Fruit fly (Drosophila melanogaster) whole organism: ENCODE results near the gene polybromo.

Experiments used
- CG8478 ChIP-seq: fragments of >200 bp; optimal IDR thresholded peaks from 2 replicates; lab custom pipeline; 2018; ENCODE audit warnings: inconsistent platforms
- Dll ChIP-seq: fragments of >200 bp; optimal IDR thresholded peaks from 2 replicates; lab custom pipeline; 2017
- psq ChIP-seq: fragments of >200 bp; optimal IDR thresholded peaks from 2 replicates; lab custom pipeline; 2017
- usp ChIP-seq: fragments of >200 bp; optimal IDR thresholded peaks from 2 replicates; lab custom pipeline; 2017; ENCODE audit warnings: missing biosample characterization, missing genetic modification characterization, mixed read lengths

- TF ChIP-seq psq (lab: Kevin White, UChicago) (no peak), Dll (lab: Kevin White, UChicago) (no peak), CG8478 (lab: Kevin White, UChicago) (no peak), usp (GFP tag; lab: Kevin White, UChicago) (no peak)
Observed at dm6 chr3R:24773016-24773415, 32.0 kb downstream of the polybromo start.
